Fruit fly (Drosophila melanogaster) whole organism, embryonic: Measurements from ENCODE around the gene dikar.
A peak's percentile ranks its signal among the peaks of the same experiment; 100 is the strongest.

Experiments used
- Antp ChIP-seq: fragments of 200-800 bp; sonication (Bioruptor generic); optimal IDR thresholded peaks from 3 replicates; lab custom pipeline; 2016; ENCODE audit warnings: missing biosample characterization, missing genetic modification characterization
- Asciz ChIP-seq: fragments of 200-800 bp; sonication (Bioruptor generic); optimal IDR thresholded peaks from 2 replicates; lab custom pipeline; 2017; ENCODE audit warnings: missing biosample characterization, mild to moderate bottlenecking, missing genetic modification characterization, missing genetic modification reagents
- CG10366 ChIP-seq: fragments of 200-800 bp; sonication (Bioruptor generic); IDR thresholded peaks from 2 replicates; pipeline ENCODE4 v1.3.6; 2022; ENCODE audit warnings: missing biosample characterization, missing genetic modification characterization
- CG11247 ChIP-seq: fragments of 200-800 bp; sonication (Bioruptor generic); IDR thresholded peaks from 2 replicates; pipeline ENCODE4 v1.3.6; 2022; ENCODE audit warnings: missing biosample characterization, missing genetic modification characterization
- CG11504 ChIP-seq: fragments of 200-800 bp; sonication (Bioruptor generic); optimal IDR thresholded peaks from 3 replicates; lab custom pipeline; 2019; ENCODE audit warnings: missing biosample characterization, mild to moderate bottlenecking, missing genetic modification characterization, moderate library complexity
- CG11696 ChIP-seq: fragments of 200-800 bp; sonication (Bioruptor generic); IDR thresholded peaks from 2 replicates; pipeline ENCODE4 v1.3.6; 2022; ENCODE audit warnings: missing biosample characterization, missing genetic modification characterization
- CG12942 ChIP-seq: fragments of 200-800 bp; sonication (Bioruptor generic); optimal IDR thresholded peaks from 3 replicates; lab custom pipeline; 2016; ENCODE audit warnings: missing biosample characterization, missing genetic modification characterization
- CG13894 ChIP-seq: fragments of 200-800 bp; sonication (Bioruptor generic); optimal IDR thresholded peaks from 3 replicates; lab custom pipeline; 2018; ENCODE audit warnings: missing biosample characterization, mild to moderate bottlenecking, missing genetic modification characterization, moderate library complexity
- CG15514 ChIP-seq: fragments of 200-800 bp; sonication (Bioruptor generic); optimal IDR thresholded peaks from 3 replicates; lab custom pipeline; 2017; ENCODE audit warnings: missing biosample characterization, missing genetic modification characterization, mild to moderate bottlenecking, moderate library complexity, missing genetic modification reagents
- CG17912 ChIP-seq: fragments of 200-800 bp; sonication (Bioruptor generic); optimal IDR thresholded peaks from 2 replicates; lab custom pipeline; 2018; ENCODE audit warnings: missing biosample characterization, mild to moderate bottlenecking, missing genetic modification characterization
- CG2875 ChIP-seq: fragments of 200-800 bp; sonication (Bioruptor generic); optimal IDR thresholded peaks from 2 replicates; lab custom pipeline; 2017; ENCODE audit warnings: missing biosample characterization, mild to moderate bottlenecking, missing genetic modification characterization, missing genetic modification reagents
- CG2889 ChIP-seq: fragments of 200-800 bp; sonication (Bioruptor generic); IDR thresholded peaks from 3 replicates; pipeline ENCODE4 v1.3.6; 2022; ENCODE audit warnings: missing biosample characterization, missing genetic modification characterization
- CG3407 ChIP-seq: fragments of 200-800 bp; sonication (Bioruptor generic); optimal IDR thresholded peaks from 2 replicates; lab custom pipeline; 2018; ENCODE audit warnings: missing biosample characterization, mild to moderate bottlenecking, missing genetic modification characterization
- CG4820 ChIP-seq: fragments of 200-800 bp; sonication (Bioruptor generic); optimal IDR thresholded peaks from 3 replicates; lab custom pipeline; 2016; ENCODE audit warnings: missing biosample characterization, missing genetic modification characterization
- CG6254 ChIP-seq: fragments of 200-800 bp; sonication (Bioruptor generic); optimal IDR thresholded peaks from 3 replicates; lab custom pipeline; 2017; ENCODE audit warnings: mild to moderate bottlenecking, missing biosample characterization, missing genetic modification reagents, missing genetic modification characterization
- CG7745 ChIP-seq: fragments of 200-800 bp; sonication (Bioruptor generic); optimal IDR thresholded peaks from 2 replicates; lab custom pipeline; 2018; ENCODE audit warnings: missing biosample characterization, mild to moderate bottlenecking, missing genetic modification characterization, moderate library complexity
- Doc2 ChIP-seq: fragments of 200-800 bp; sonication (Bioruptor generic); IDR thresholded peaks from 2 replicates; pipeline ENCODE4 v1.3.6; 2022; ENCODE audit warnings: missing biosample characterization, missing genetic modification characterization
- Drgx ChIP-seq: fragments of 200-800 bp; sonication (Bioruptor generic); IDR thresholded peaks from 2 replicates; pipeline ENCODE4 v1.3.6; 2022; ENCODE audit warnings: missing biosample characterization, missing genetic modification characterization
- Ets65A ChIP-seq: fragments of 200-800 bp; sonication (Bioruptor generic); peaks from one replicate; lab custom pipeline; 2016; ENCODE audit warnings: missing biosample characterization, missing genetic modification characterization
- Gsc ChIP-seq: fragments of 200-800 bp; sonication (Bioruptor generic); IDR thresholded peaks from 2 replicates; pipeline ENCODE4 v1.3.6; 2022; ENCODE audit warnings: missing biosample characterization, missing genetic modification characterization
- HLHmδ ChIP-seq: fragments of 200-800 bp; sonication (Bioruptor generic); optimal IDR thresholded peaks from 2 replicates; lab custom pipeline; 2018; ENCODE audit warnings: missing biosample characterization, mild to moderate bottlenecking, missing genetic modification characterization, moderate library complexity
- MTF-1 ChIP-seq: fragments of 200-800 bp; sonication (Bioruptor generic); optimal IDR thresholded peaks from 2 replicates; lab custom pipeline; 2018; ENCODE audit warnings: missing biosample characterization, mild to moderate bottlenecking, missing genetic modification characterization, borderline replicate concordance
- Mes4 ChIP-seq: fragments of 200-800 bp; sonication (Bioruptor generic); optimal IDR thresholded peaks from 2 replicates; lab custom pipeline; 2016; ENCODE audit warnings: missing biosample characterization, missing genetic modification characterization
- Myb ChIP-seq: fragments of 200-800 bp; sonication (Bioruptor generic); optimal IDR thresholded peaks from 2 replicates; lab custom pipeline; 2016; ENCODE audit warnings: missing biosample characterization, missing genetic modification characterization
- Nf-YC ChIP-seq: fragments of 200-800 bp; optimal IDR thresholded peaks from 3 replicates; lab custom pipeline; 2019; ENCODE audit warnings: missing biosample characterization, mild to moderate bottlenecking, missing genetic modification characterization, moderate library complexity
- Rfx ChIP-seq: fragments of 200-800 bp; sonication (Bioruptor generic); IDR thresholded peaks from 2 replicates; pipeline ENCODE4 v1.3.6; 2022; ENCODE audit warnings: missing biosample characterization, missing genetic modification characterization
- Sin3A ChIP-seq: fragments of >200 bp; optimal IDR thresholded peaks from 2 replicates; lab custom pipeline; 2018
- Stat92E ChIP-seq, 3 experiments: fragments of >200 bp in 2 of 3; fragments of 200-800 bp in 1 of 3; sonication (Bioruptor generic) in 1 of 3; optimal IDR thresholded peaks; 2 replicates each; lab custom pipeline; 2017 to 2019; ENCODE audit warnings: missing biosample characterization in 3 of 3, missing genetic modification characterization in 3 of 3, mild to moderate bottlenecking in 1 of 3, moderate library complexity in 1 of 3
- ac ChIP-seq: fragments of 200-800 bp; sonication (Bioruptor generic); optimal IDR thresholded peaks from 3 replicates; lab custom pipeline; 2017; ENCODE audit warnings: missing biosample characterization, mild to moderate bottlenecking, missing genetic modification characterization
- ash1 ChIP-seq: fragments of 200-800 bp; sonication (Bioruptor generic); optimal IDR thresholded peaks from 2 replicates; lab custom pipeline; 2018; ENCODE audit warnings: missing biosample characterization, mild to moderate bottlenecking, missing genetic modification characterization
- bbx ChIP-seq: fragments of 200-800 bp; sonication (Bioruptor generic); IDR thresholded peaks from 2 replicates; pipeline ENCODE4 v1.3.6; 2022; ENCODE audit warnings: missing biosample characterization, missing genetic modification characterization; ENCODE audit not compliant: partially characterized antibody
- bowl ChIP-seq: fragments of 200-800 bp; sonication (Bioruptor generic); IDR thresholded peaks from 2 replicates; pipeline ENCODE4 v1.3.6; 2022; ENCODE audit warnings: missing biosample characterization, missing genetic modification characterization
- cas ChIP-seq: fragments of 200-800 bp; sonication (Bioruptor generic); IDR thresholded peaks from 2 replicates; pipeline ENCODE4 v1.3.6; 2022; ENCODE audit warnings: missing biosample characterization, missing genetic modification characterization
- chif ChIP-seq, 2 experiments: fragments of 200-800 bp; sonication (Bioruptor generic); optimal IDR thresholded peaks; 3 replicates each; lab custom pipeline; 2016; ENCODE audit warnings: missing biosample characterization in 2 of 2, missing genetic modification characterization in 2 of 2
- croc ChIP-seq: fragments of 200-800 bp; sonication (Bioruptor generic); conservative IDR thresholded peaks from 3 replicates; pipeline ENCODE4 v1.3.6; 2022; ENCODE audit warnings: missing biosample characterization, missing genetic modification characterization
- crp ChIP-seq, 2 experiments: fragments of 200-800 bp; sonication (Bioruptor generic); optimal IDR thresholded peaks; 2 replicates in 1 of 2; 3 replicates in 1 of 2; lab custom pipeline; 2017; ENCODE audit warnings: missing biosample characterization in 2 of 2, missing genetic modification characterization in 2 of 2, mild to moderate bottlenecking in 1 of 2, moderate library complexity in 1 of 2
- exex ChIP-seq: fragments of 200-800 bp; sonication (Bioruptor generic); optimal IDR thresholded peaks from 4 replicates; lab custom pipeline; 2018; ENCODE audit warnings: missing biosample characterization, mild to moderate bottlenecking, missing genetic modification characterization, moderate library complexity
- eyg ChIP-seq: fragments of 200-800 bp; sonication (Bioruptor generic); optimal IDR thresholded peaks from 3 replicates; lab custom pipeline; 2016; ENCODE audit warnings: missing biosample characterization, missing genetic modification characterization
- fu2 ChIP-seq: fragments of 200-800 bp; sonication (Bioruptor generic); optimal IDR thresholded peaks from 2 replicates; lab custom pipeline; 2016; ENCODE audit warnings: missing biosample characterization, missing genetic modification characterization
- lilli ChIP-seq: fragments of 200-800 bp; sonication (Bioruptor generic); optimal IDR thresholded peaks from 3 replicates; lab custom pipeline; 2016; ENCODE audit warnings: missing biosample characterization, missing genetic modification characterization
- lola ChIP-seq, 3 experiments: fragments of >200 bp in 2 of 3; fragments of 200-800 bp in 1 of 3; sonication (Bioruptor generic) in 1 of 3; optimal IDR thresholded peaks; 2 replicates each; lab custom pipeline; 2017 to 2019; ENCODE audit warnings: missing biosample characterization in 3 of 3, missing genetic modification characterization in 3 of 3, mild to moderate bottlenecking in 1 of 3, moderate library complexity in 1 of 3
- luna ChIP-seq: fragments of 200-800 bp; sonication (Bioruptor generic); optimal IDR thresholded peaks from 2 replicates; lab custom pipeline; 2016; ENCODE audit warnings: missing biosample characterization, missing genetic modification characterization
- nerfin-1 ChIP-seq: fragments of 200-800 bp; sonication (Bioruptor generic); optimal IDR thresholded peaks from 3 replicates; lab custom pipeline; 2019; ENCODE audit warnings: missing biosample characterization, mild to moderate bottlenecking, missing genetic modification characterization, moderate library complexity
- nerfin-2 ChIP-seq: fragments of 200-800 bp; sonication (Bioruptor generic); IDR thresholded peaks from 2 replicates; pipeline ENCODE4 v1.3.6; 2022; ENCODE audit warnings: missing biosample characterization, missing genetic modification characterization; ENCODE audit not compliant: partially characterized antibody
- oc ChIP-seq: fragments of 200-800 bp; sonication (Bioruptor generic); optimal IDR thresholded peaks from 2 replicates; lab custom pipeline; 2018; ENCODE audit warnings: missing biosample characterization, mild to moderate bottlenecking, missing genetic modification characterization, moderate library complexity
- pan ChIP-seq, 4 experiments: fragments of >200 bp in 3 of 4; fragments of 200-800 bp in 1 of 4; sonication (Bioruptor generic) in 1 of 4; optimal IDR thresholded peaks in 3 of 4; IDR thresholded peaks in 1 of 4; 2 replicates each; pipeline versions ENCODE4 v1.3.6 to Lab custom; 2017 to 2022; ENCODE audit warnings: missing biosample characterization in 2 of 4, missing genetic modification characterization in 2 of 4, mixed read lengths in 1 of 4
- phol ChIP-seq: fragments of 200-800 bp; sonication (Bioruptor generic); optimal IDR thresholded peaks from 3 replicates; lab custom pipeline; 2018; ENCODE audit warnings: missing biosample characterization, mild to moderate bottlenecking, missing genetic modification characterization, moderate library complexity
- sima ChIP-seq: fragments of 200-800 bp; sonication (Bioruptor generic); optimal IDR thresholded peaks from 2 replicates; lab custom pipeline; 2016; ENCODE audit warnings: missing biosample characterization, missing genetic modification characterization
- stc ChIP-seq: fragments of 200-800 bp; sonication (Bioruptor generic); IDR thresholded peaks from 2 replicates; pipeline ENCODE4 v1.3.6; 2022; ENCODE audit warnings: missing biosample characterization, missing genetic modification characterization
- unc-4 ChIP-seq: fragments of 200-800 bp; sonication (Bioruptor generic); IDR thresholded peaks from 2 replicates; pipeline ENCODE4 v1.3.6; 2022; ENCODE audit warnings: missing biosample characterization, missing genetic modification characterization; ENCODE audit not compliant: partially characterized antibody

Gene dikar

DNA sequence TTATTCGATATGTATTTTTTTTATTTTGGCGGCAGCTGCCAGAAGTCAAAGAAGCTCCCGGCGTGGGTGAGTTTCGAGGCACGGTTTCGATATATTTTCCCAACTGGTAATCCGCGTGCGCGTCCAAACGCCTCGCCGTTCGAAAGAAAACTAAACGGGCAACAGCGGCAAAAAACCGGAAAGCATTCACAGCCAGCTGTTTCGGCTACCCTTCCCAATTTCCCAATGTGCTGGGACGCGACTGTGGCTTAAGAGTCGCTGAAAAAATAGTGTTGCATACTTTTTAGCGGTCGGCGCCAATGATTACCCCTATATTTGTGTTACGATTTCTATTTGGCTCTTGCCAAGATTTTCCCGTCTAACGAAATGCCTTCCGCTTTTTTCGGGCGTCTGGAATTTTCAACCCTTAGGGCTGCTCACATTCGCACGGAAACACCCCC, 39.6 kb downstream of the dikar start, which contains the start of gene SP1173 (continued):
- TF ChIP-seq unc-4 (GFP tag; lab: Robert Waterston, UW) (peak; percentile 54), eyg (no peak), Rfx (GFP tag; lab: Robert Waterston, UW) (peak; percentile 74; the same call in 1 of the 2 replicates), CG15514 (GFP tag; lab: Kevin White, UChicago) (peak; percentile 59), CG6254 (GFP tag; lab: Kevin White, UChicago) (no peak), phol (no peak), bowl (GFP tag; lab: Robert Waterston, UW) (no peak; the same call in 1 of the 2 replicates), lilli (GFP tag; lab: Kevin White, UChicago) (peak; percentile 29), Stat92E (GFP tag; optimal IDR thresholded peaks at IDR 0.05; lab: Kevin White, UChicago) (peak in 1 of 3 experiments; percentile 53), Drgx (GFP tag; lab: Robert Waterston, UW) (peak; percentile 48; the same call in 1 of the 2 replicates), lola (GFP tag; optimal IDR thresholded peaks at IDR 0.05; lab: Kevin White, UChicago) (peak in 1 of 3 experiments; percentile 68), CG12942 (GFP tag; lab: Kevin White, UChicago) (no peak), Gsc (GFP tag; lab: Robert Waterston, UW) (no peak), sima (no peak), ash1 (GFP tag; lab: Kevin White, UChicago) (no peak), CG10366 (GFP tag; lab: Robert Waterston, UW) (0 out of 2 replicates have a peak, but pooled peaks have one; percentile 16), chif (GFP tag; optimal IDR thresholded peaks at IDR 0.05; lab: Kevin White, UChicago) (no peak), CG17912 (peak; percentile 3), oc (tag; lab: Kevin White, UChicago) (peak; percentile 70), HLHmδ (GFP tag; lab: Kevin White, UChicago) (no peak), Doc2 (GFP tag; lab: Robert Waterston, UW) (no peak), CG11247 (GFP tag; lab: Robert Waterston, UW) (0 out of 2 replicates have a peak, but pooled peaks have one; percentile 25), CG7745 (peak; percentile 33), ac (GFP tag; lab: Kevin White, UChicago) (no peak), CG13894 (peak; percentile 75), Myb (GFP tag; lab: Kevin White, UChicago) (peak; percentile 3), cas (GFP tag; lab: Robert Waterston, UW) (0 out of 2 replicates have a peak, but pooled peaks have one; percentile 32), Nf-YC (peak; percentile 39), exex (tag; lab: Kevin White, UChicago) (no peak), pan (optimal IDR thresholded peaks at IDR 0.05; lab: Kevin White, UChicago) (no peak), pan (GFP tag; optimal IDR thresholded peaks at IDR 0.05 in 1 of 2, IDR thresholded peaks at IDR 0.05 in 1 of 2) (peak in 1 of 2 experiments; percentile 67), nerfin-2 (GFP tag; lab: Robert Waterston, UW) (no peak), CG11504 (tag; lab: Kevin White, UChicago) (peak; percentile 30), fu2 (no peak), CG11696 (GFP tag; lab: Robert Waterston, UW) (no peak), Sin3A (lab: Kevin White, UChicago) (no peak), MTF-1 (no peak), CG2875 (GFP tag; lab: Kevin White, UChicago) (no peak), stc (GFP tag; lab: Robert Waterston, UW) (peak; percentile 59; the same call in 1 of the 2 replicates)

DNA sequence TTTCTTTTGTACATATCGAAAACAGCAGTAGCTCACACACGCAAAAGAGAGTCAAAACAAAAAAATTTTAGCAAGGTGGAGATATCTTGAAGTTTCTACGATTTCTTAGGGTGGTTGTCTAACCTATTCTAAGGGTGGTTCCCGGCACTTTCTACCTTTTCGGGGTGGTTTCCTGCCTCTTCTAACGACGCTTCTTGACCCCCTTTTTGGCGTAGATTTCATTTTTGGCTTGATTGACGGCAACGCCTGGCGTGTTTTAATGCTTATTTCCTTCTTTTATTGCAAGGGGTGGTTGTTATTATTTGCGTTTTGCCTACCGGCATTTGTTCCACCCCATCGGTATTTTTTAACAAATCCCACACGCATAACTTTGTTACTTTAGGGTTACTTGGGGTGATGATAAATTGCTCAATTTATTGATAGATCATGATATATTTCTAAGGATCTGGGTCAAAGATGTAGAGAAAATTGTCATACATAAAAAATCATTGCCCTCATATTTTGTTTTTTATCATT, 41.9 kb downstream of the dikar start:
- TF ChIP-seq CG6254 (GFP tag; lab: Kevin White, UChicago) (no peak), Antp (GFP tag; lab: Kevin White, UChicago) (no peak), bbx (GFP tag; lab: Robert Waterston, UW) (peak; percentile 85), CG4820 (GFP tag; lab: Kevin White, UChicago) (no peak), CG3407 (GFP tag; lab: Kevin White, UChicago) (no peak), CG2889 (no peak), eyg (no peak), crp (GFP tag; optimal IDR thresholded peaks at IDR 0.05; lab: Kevin White, UChicago) (no peak), nerfin-1 (tag; lab: Kevin White, UChicago) (peak; percentile 100), Ets65A (GFP tag; lab: Kevin White, UChicago) (no peak), croc (GFP tag; lab: Robert Waterston, UW) (no peak), Asciz (GFP tag; lab: Kevin White, UChicago) (no peak), luna (GFP tag; lab: Kevin White, UChicago) (no peak), Mes4 (GFP tag; lab: Kevin White, UChicago) (no peak)
